Fruit fly (Drosophila melanogaster) whole organism, wandering third instar larva: ENCODE measurements around the gene elB.

Experiments
- Myc ChIP-seq: fragments of >200 bp; optimal IDR thresholded peaks from 2 replicates; lab custom pipeline; 2017
- br ChIP-seq: fragments of 200-800 bp; sonication (Bioruptor generic); optimal IDR thresholded peaks from 2 replicates; lab custom pipeline; 2016; ENCODE audit warnings: missing biosample characterization, missing genetic modification characterization
- brk ChIP-seq: fragments of 200-800 bp; sonication (Bioruptor generic); optimal IDR thresholded peaks from 2 replicates; lab custom pipeline; 2016; ENCODE audit warnings: missing biosample characterization, mild to moderate bottlenecking, missing genetic modification characterization
- dl ChIP-seq, 2 experiments: fragments of 175-275, 200-275 bp in 1 of 2; fragments of 200-275 bp in 1 of 2; sonication (Bioruptor generic); optimal IDR thresholded peaks; lab custom pipeline; 2018; ENCODE audit warnings: mild to moderate bottlenecking in 2 of 2, missing biosample characterization in 2 of 2, missing genetic modification characterization in 2 of 2, moderate library complexity in 2 of 2; ENCODE audit not compliant: partially characterized antibody in 2 of 2, insufficient read depth in 1 of 2
- ey ChIP-seq: fragments of 200-800 bp; sonication (Bioruptor generic); optimal IDR thresholded peaks from 2 replicates; lab custom pipeline; 2016; ENCODE audit warnings: missing biosample characterization, missing genetic modification characterization
- foxo ChIP-seq, 2 experiments: fragments of 200-800 bp; sonication (Bioruptor generic); optimal IDR thresholded peaks; 2 replicates in 1 of 2; 3 replicates in 1 of 2; lab custom pipeline; 2016 to 2017; ENCODE audit warnings: missing biosample characterization in 2 of 2, missing genetic modification characterization in 2 of 2
- fru ChIP-seq: fragments of 200-800 bp; sonication (Bioruptor generic); optimal IDR thresholded peaks from 3 replicates; lab custom pipeline; 2016; ENCODE audit warnings: missing biosample characterization, mild to moderate bottlenecking, missing genetic modification characterization
- h ChIP-seq: fragments of 200-800 bp; sonication (Bioruptor generic); optimal IDR thresholded peaks from 3 replicates; lab custom pipeline; 2016; ENCODE audit warnings: missing biosample characterization, mild to moderate bottlenecking, missing genetic modification characterization
- pan ChIP-seq: fragments of >200 bp; optimal IDR thresholded peaks from 2 replicates; lab custom pipeline; 2017
- psq ChIP-seq: fragments of 200-800 bp; sonication (Bioruptor generic); optimal IDR thresholded peaks from 3 replicates; lab custom pipeline; 2017; ENCODE audit warnings: missing biosample characterization, mild to moderate bottlenecking, missing genetic modification characterization, moderate library complexity
- usp ChIP-seq: fragments of >200 bp; optimal IDR thresholded peaks from 2 replicates; lab custom pipeline; 2017; ENCODE audit warnings: missing biosample characterization, missing genetic modification characterization

DNA sequence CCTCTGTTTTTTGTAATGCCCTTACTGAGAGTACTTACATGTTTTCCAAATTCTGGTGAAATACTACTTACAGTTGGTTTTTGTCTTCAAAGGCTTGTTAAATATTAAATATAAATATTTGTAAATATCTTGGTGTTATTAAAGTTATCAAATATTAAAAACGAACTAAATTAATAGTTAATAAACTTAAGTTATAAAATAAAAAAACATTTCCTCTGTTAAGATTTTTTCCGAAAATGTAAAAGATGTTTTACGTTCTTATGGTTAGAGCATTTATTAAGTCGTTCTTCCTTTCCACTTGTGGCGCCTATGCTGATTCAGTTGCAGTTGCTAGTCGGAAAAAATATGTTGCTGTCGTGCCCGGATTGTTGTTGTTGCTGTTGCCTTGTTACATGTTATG is 4.1 kb upstream of the elB start:
- TF ChIP-seq pan (lab: Kevin White, UChicago) (no peak), br (GFP tag; lab: Kevin White, UChicago) (no peak), usp (GFP tag; lab: Kevin White, UChicago) (no peak), psq (no peak), fru (no peak), brk (no peak), dl (GFP tag; optimal IDR thresholded peaks at IDR 0.05; lab: Kevin White, UChicago; ENCODE audit: insufficient read depth in 1 of 2, partially characterized antibody in 2 of 2) (no peak), h (GFP tag; lab: Kevin White, UChicago) (no peak), foxo (GFP tag; optimal IDR thresholded peaks at IDR 0.05; lab: Kevin White, UChicago) (no peak), Myc (no peak), ey (GFP tag; lab: Kevin White, UChicago) (no peak)
